Worm (Caenorhabditis elegans) whole organism, L4 larva: Measurements from ENCODE around the gene F20D6.9.

Experiments used
- cey-2 ChIP-seq: sonication (generic microtip); optimal IDR thresholded peaks from 3 replicates; lab custom pipeline; 2017; ENCODE audit warnings: missing genetic modification characterization, mild to moderate bottlenecking, missing compliant biosample characterization, antibody characterized with exemption, borderline replicate concordance; ENCODE audit not compliant: insufficient read depth
- duxl-1 ChIP-seq: sonication (generic microtip); optimal IDR thresholded peaks from 2 replicates; lab custom pipeline; 2016; ENCODE audit warnings: mild to moderate bottlenecking, missing genetic modification characterization, moderate library complexity, missing compliant biosample characterization; ENCODE audit not compliant: poor library complexity
- hlh-30 ChIP-seq: sonication (generic microtip); optimal IDR thresholded peaks from 2 replicates; lab custom pipeline; 2017; ENCODE audit warnings: antibody characterized with exemption, mild to moderate bottlenecking, missing genetic modification characterization, missing compliant biosample characterization; ENCODE audit not compliant: insufficient read depth
- nhr-237 ChIP-seq: sonication (generic microtip); optimal IDR thresholded peaks from 2 replicates; lab custom pipeline; 2017; ENCODE audit warnings: missing biosample characterization, missing genetic modification characterization
- nhr-28 ChIP-seq: fragments of 150-350 bp; optimal IDR thresholded peaks from 2 replicates; lab custom pipeline; 2014; ENCODE audit warnings: missing biosample characterization, missing genetic modification characterization

DNA sequence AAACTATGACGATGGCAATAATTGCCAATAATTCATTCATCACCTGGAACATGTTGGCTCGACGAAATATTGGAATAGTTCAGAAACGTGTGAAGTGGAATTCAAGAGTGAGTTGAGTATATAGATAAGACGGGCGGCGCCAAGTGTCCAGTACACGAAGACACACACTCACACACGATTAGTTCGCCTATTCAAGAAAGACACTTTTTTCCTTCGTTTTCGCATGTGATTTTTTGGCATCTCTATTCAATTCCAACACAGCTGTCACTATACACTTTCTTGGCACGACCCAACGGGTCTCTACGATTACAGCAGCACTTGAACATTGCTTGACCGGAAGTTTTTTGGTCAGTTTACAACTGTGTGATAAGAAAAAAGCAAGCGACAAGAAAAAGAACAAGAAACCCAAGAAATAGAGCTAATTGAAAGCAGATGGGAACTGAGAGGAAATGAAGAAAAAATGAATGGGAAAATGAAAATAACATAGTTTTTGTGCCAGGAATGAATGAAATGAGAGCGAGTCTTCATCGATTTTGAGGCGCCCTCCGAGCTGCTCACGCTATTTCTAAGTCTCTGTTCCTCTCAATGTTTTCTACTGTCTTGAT is 40.5 kb upstream of the F20D6.9 start, which contains the start of gene K07C11.8:
- TF ChIP-seq nhr-28 (tag; lab: Kevin White, UChicago) = peak; percentile 50
- TF ChIP-seq duxl-1 (tag; lab: Kevin White, UChicago) = no peak
- no peak for TF ChIP-seq nhr-237
- TF ChIP-seq hlh-30 (tag; lab: Kevin White, UChicago) = peak; percentile 7
- no peak for TF ChIP-seq cey-2 (tag; lab: Kevin White, UChicago)
